Worm (Caenorhabditis elegans) whole organism, young adult: Measurements from ENCODE around the gene lron-1.

Source experiments
- ama-1 ChIP-seq, 3 experiments: fragments of 150-350 bp in 1 of 3; sonication (generic microtip) in 2 of 3; optimal IDR thresholded peaks; 2 replicates each; lab custom pipeline; 2014 to 2018; ENCODE audit warnings: missing biosample characterization in 2 of 3, missing genetic modification characterization in 2 of 3, missing genetic modification reagents in 2 of 3
- chd-7 ChIP-seq: sonication (generic microtip); optimal IDR thresholded peaks from 2 replicates; lab custom pipeline; 2016; ENCODE audit warnings: mild to moderate bottlenecking, missing genetic modification characterization, moderate library complexity, missing compliant biosample characterization
- madf-6 ChIP-seq: fragments of 200-800 bp; sonication (Bioruptor generic); IDR thresholded peaks from 2 replicates; pipeline ENCODE4 v1.3.6; 2022; ENCODE audit warnings: missing genetic modification reagents, missing genetic modification characterization, missing compliant biosample characterization

DNA sequence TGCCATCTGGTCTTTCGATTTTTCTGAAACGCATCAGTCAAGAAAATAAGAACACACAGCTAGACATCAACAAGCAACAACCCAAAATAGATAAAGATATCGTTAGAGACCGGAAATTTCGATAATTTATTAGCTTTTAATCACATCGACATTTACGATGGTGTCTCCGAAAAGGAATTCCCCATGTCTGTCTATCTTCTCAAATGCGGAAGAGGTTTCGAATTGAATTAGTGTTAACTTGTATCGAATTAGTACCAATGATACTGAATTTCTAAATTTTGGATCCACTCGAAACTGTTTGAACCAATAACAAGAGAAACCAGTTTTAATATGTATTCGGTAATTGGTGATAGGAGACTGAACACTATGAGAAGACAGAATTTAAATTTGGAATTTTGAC lies 37.9 kb upstream of the lron-1 start:
- no peak for TF ChIP-seq chd-7 (tag; lab: Kevin White, UChicago)
- TF ChIP-seq ama-1 (optimal IDR thresholded peaks at IDR 0.05; lab: Kevin White, UChicago) = no peak
- no peak for TF ChIP-seq ama-1 (GFP tag; optimal IDR thresholded peaks at IDR 0.05; lab: Kevin White, UChicago)
- no peak for TF ChIP-seq madf-6
